Worm (Caenorhabditis elegans) whole organism, L1 larva: Measurements from ENCODE around the gene Y116A8C.29.
"Not testable (repeated sequence)": the region's sequence is repeated elsewhere in the genome, so short reads cannot be mapped to it uniquely, and the experiment has no call there.

Experiments used
- C16A3.4 ChIP-seq: fragments of 150-350 bp; optimal IDR thresholded peaks from 2 replicates; lab custom pipeline; 2014; ENCODE audit warnings: missing biosample characterization, missing genetic modification characterization
- efl-1 ChIP-seq, 4 experiments: fragments of 150-350 bp; optimal IDR thresholded peaks in 3 of 4; peaks in 1 of 4; 1 replicate in 1 of 4; 2 replicates in 3 of 4; lab custom pipeline; 2014; ENCODE audit warnings: missing biosample characterization in 2 of 4, missing genetic modification characterization in 2 of 4, missing genetic modification reagents in 2 of 4
- nhr-28 ChIP-seq: fragments of 150-350 bp; optimal IDR thresholded peaks from 2 replicates; lab custom pipeline; 2014; ENCODE audit warnings: missing biosample characterization, missing genetic modification characterization
- nhr-90 ChIP-seq: sonication (generic microtip); optimal IDR thresholded peaks from 2 replicates; lab custom pipeline; 2016; ENCODE audit warnings: mild to moderate bottlenecking, missing genetic modification characterization, missing compliant biosample characterization; ENCODE audit not compliant: poor library complexity
- pax-3 ChIP-seq: fragments of 200-800 bp; sonication (Bioruptor generic); optimal IDR thresholded peaks from 2 replicates; lab custom pipeline; 2018; ENCODE audit warnings: mild to moderate bottlenecking, missing genetic modification characterization, moderate library complexity, missing compliant biosample characterization

- TF ChIP-seq pax-3 (tag; lab: Kevin White, UChicago); nhr-90 (tag; lab: Kevin White, UChicago); nhr-28; C16A3.4 (tag; lab: Kevin White, UChicago); efl-1 (optimal IDR thresholded peaks at IDR 0.05; lab: Kevin White, UChicago); efl-1 (GFP tag; optimal IDR thresholded peaks at IDR 0.05 in 1 of 2; lab: Kevin White, UChicago): not testable (repeated sequence)
These were observed 23.0 kb upstream of the Y116A8C.29 start, which contains the start of gene Y116A8C.24 for ce11 chrIV:17070791-17071190.
